Fruit fly (Drosophila melanogaster) whole organism, embryonic: ENCODE results near the gene CG10311.
A peak's percentile ranks its signal among the peaks of the same experiment; 100 is the strongest.

Experiments used
- Ada2b ChIP-seq: fragments of 200-800 bp; sonication (Bioruptor generic); IDR thresholded peaks from 2 replicates; pipeline ENCODE4 v1.3.6; 2022; ENCODE audit warnings: missing biosample characterization, missing genetic modification characterization
- CG11504 ChIP-seq: fragments of 200-800 bp; sonication (Bioruptor generic); optimal IDR thresholded peaks from 3 replicates; lab custom pipeline; 2019; ENCODE audit warnings: missing biosample characterization, mild to moderate bottlenecking, missing genetic modification characterization, moderate library complexity
- CG11696 ChIP-seq: fragments of 200-800 bp; sonication (Bioruptor generic); IDR thresholded peaks from 2 replicates; pipeline ENCODE4 v1.3.6; 2022; ENCODE audit warnings: missing biosample characterization, missing genetic modification characterization
- CG12391 ChIP-seq: fragments of 200-800 bp; sonication (Bioruptor generic); optimal IDR thresholded peaks from 3 replicates; lab custom pipeline; 2018; ENCODE audit warnings: missing biosample characterization, mild to moderate bottlenecking, missing genetic modification characterization, moderate library complexity
- CG13424 ChIP-seq: fragments of 200-800 bp; sonication (Bioruptor generic); optimal IDR thresholded peaks from 2 replicates; lab custom pipeline; 2019; ENCODE audit warnings: missing biosample characterization, mild to moderate bottlenecking, missing genetic modification characterization, moderate library complexity
- CG13775 ChIP-seq: fragments of 200-800 bp; sonication (Bioruptor generic); optimal IDR thresholded peaks from 3 replicates; lab custom pipeline; 2017; ENCODE audit warnings: missing biosample characterization, mild to moderate bottlenecking, missing genetic modification characterization
- CG15269 ChIP-seq: fragments of 200-800 bp; sonication (Bioruptor generic); optimal IDR thresholded peaks from 2 replicates; lab custom pipeline; 2018; ENCODE audit warnings: missing biosample characterization, mild to moderate bottlenecking, missing genetic modification characterization, moderate library complexity
- CG17802 ChIP-seq: fragments of 200-800 bp; sonication (Bioruptor generic); optimal IDR thresholded peaks from 2 replicates; lab custom pipeline; 2018; ENCODE audit warnings: missing biosample characterization, mild to moderate bottlenecking, missing genetic modification characterization, moderate library complexity
- CG2889 ChIP-seq: fragments of 200-800 bp; sonication (Bioruptor generic); IDR thresholded peaks from 3 replicates; pipeline ENCODE4 v1.3.6; 2022; ENCODE audit warnings: missing biosample characterization, missing genetic modification characterization
- CG32772 ChIP-seq: fragments of 200-800 bp; sonication (Bioruptor generic); IDR thresholded peaks from 2 replicates; pipeline ENCODE4 v1.3.6; 2022; ENCODE audit warnings: missing biosample characterization, missing genetic modification characterization
- CG3847 ChIP-seq: fragments of 200-800 bp; sonication (Bioruptor generic); IDR thresholded peaks from 2 replicates; pipeline ENCODE4 v1.3.6; 2022; ENCODE audit warnings: missing biosample characterization, missing genetic modification characterization
- CG4328 ChIP-seq: fragments of 200-800 bp; sonication (Bioruptor generic); optimal IDR thresholded peaks from 3 replicates; lab custom pipeline; 2017; ENCODE audit warnings: missing biosample characterization, missing genetic modification reagents, missing genetic modification characterization
- CG4707 ChIP-seq: fragments of 200-800 bp; sonication (Bioruptor generic); optimal IDR thresholded peaks from 2 replicates; lab custom pipeline; 2018; ENCODE audit warnings: missing biosample characterization, mild to moderate bottlenecking, missing genetic modification characterization, moderate library complexity
- CG6683 ChIP-seq: fragments of 200-800 bp; sonication (Bioruptor generic); optimal IDR thresholded peaks from 2 replicates; lab custom pipeline; 2017; ENCODE audit warnings: missing biosample characterization, mild to moderate bottlenecking, missing genetic modification characterization, missing genetic modification reagents
- CG7745 ChIP-seq: fragments of 200-800 bp; sonication (Bioruptor generic); optimal IDR thresholded peaks from 2 replicates; lab custom pipeline; 2018; ENCODE audit warnings: missing biosample characterization, mild to moderate bottlenecking, missing genetic modification characterization, moderate library complexity
- CG8290 ChIP-seq, 3 experiments: fragments of 200-800 bp; sonication (Bioruptor generic); optimal IDR thresholded peaks; 2 replicates each; lab custom pipeline; 2016 to 2019; ENCODE audit warnings: missing biosample characterization in 3 of 3, missing genetic modification characterization in 3 of 3, mild to moderate bottlenecking in 2 of 3, moderate library complexity in 1 of 3
- CTCF ChIP-seq: fragments of 200-800 bp; sonication (Bioruptor generic); optimal IDR thresholded peaks from 2 replicates; lab custom pipeline; 2017; ENCODE audit warnings: missing biosample characterization, mild to moderate bottlenecking, missing genetic modification characterization, moderate library complexity
- CoRest ChIP-seq: fragments of 200-800 bp; sonication (Bioruptor generic); optimal IDR thresholded peaks from 3 replicates; lab custom pipeline; 2018; ENCODE audit warnings: missing biosample characterization, mild to moderate bottlenecking, missing genetic modification characterization, moderate library complexity
- D19A ChIP-seq: fragments of 200-800 bp; optimal IDR thresholded peaks from 3 replicates; lab custom pipeline; 2019; ENCODE audit warnings: missing biosample characterization, mild to moderate bottlenecking, missing genetic modification characterization, moderate library complexity
- Dek ChIP-seq: fragments of 200-800 bp; sonication (Bioruptor generic); optimal IDR thresholded peaks from 3 replicates; lab custom pipeline; 2019; ENCODE audit warnings: missing biosample characterization, mild to moderate bottlenecking, missing genetic modification characterization, moderate library complexity
- Dfd ChIP-seq, 2 experiments: fragments of >200 bp; optimal IDR thresholded peaks; 2 replicates each; lab custom pipeline; 2017; ENCODE audit warnings: missing biosample characterization in 2 of 2, missing genetic modification characterization in 2 of 2
- Drgx ChIP-seq: fragments of 200-800 bp; sonication (Bioruptor generic); IDR thresholded peaks from 2 replicates; pipeline ENCODE4 v1.3.6; 2022; ENCODE audit warnings: missing biosample characterization, missing genetic modification characterization
- Ets65A ChIP-seq: fragments of 200-800 bp; sonication (Bioruptor generic); peaks from one replicate; lab custom pipeline; 2016; ENCODE audit warnings: missing biosample characterization, missing genetic modification characterization
- Meics ChIP-seq: fragments of 200-800 bp; sonication (Bioruptor generic); optimal IDR thresholded peaks from 2 replicates; lab custom pipeline; 2017; ENCODE audit warnings: missing biosample characterization, mild to moderate bottlenecking, missing genetic modification characterization
- Nf-YA ChIP-seq: fragments of 200-800 bp; sonication (Bioruptor generic); IDR thresholded peaks from 2 replicates; pipeline ENCODE4 v1.3.6; 2022; ENCODE audit warnings: missing biosample characterization, missing genetic modification characterization
- Nf-YB ChIP-seq: fragments of 200-800 bp; sonication (Bioruptor generic); optimal IDR thresholded peaks from 3 replicates; lab custom pipeline; 2019; ENCODE audit warnings: missing biosample characterization, mild to moderate bottlenecking, missing genetic modification characterization, moderate library complexity
- NfI ChIP-seq: fragments of 200-800 bp; sonication (Bioruptor generic); optimal IDR thresholded peaks from 3 replicates; lab custom pipeline; 2018; ENCODE audit warnings: missing biosample characterization, mild to moderate bottlenecking, missing genetic modification characterization, moderate library complexity
- Oli ChIP-seq: fragments of 200-800 bp; sonication (Bioruptor generic); optimal IDR thresholded peaks from 2 replicates; lab custom pipeline; 2018; ENCODE audit warnings: missing biosample characterization, mild to moderate bottlenecking, missing genetic modification characterization, moderate library complexity
- Taf1 ChIP-seq: fragments of 200-800 bp; sonication (Bioruptor generic); IDR thresholded peaks from 2 replicates; pipeline ENCODE4 v1.3.6; 2022; ENCODE audit warnings: missing biosample characterization, missing genetic modification characterization
- Xbp1 ChIP-seq: fragments of 200-800 bp; sonication (Bioruptor generic); optimal IDR thresholded peaks from 3 replicates; lab custom pipeline; 2016; ENCODE audit warnings: missing biosample characterization, mild to moderate bottlenecking, missing genetic modification characterization
- Xrp1 ChIP-seq: fragments of 200-800 bp; sonication (Bioruptor generic); IDR thresholded peaks from 2 replicates; pipeline ENCODE4 v1.3.6; 2022; ENCODE audit warnings: missing biosample characterization, missing genetic modification characterization
- ash1 ChIP-seq: fragments of 200-800 bp; sonication (Bioruptor generic); optimal IDR thresholded peaks from 2 replicates; lab custom pipeline; 2018; ENCODE audit warnings: missing biosample characterization, mild to moderate bottlenecking, missing genetic modification characterization
- bcd ChIP-seq: fragments of 200-800 bp; sonication (Bioruptor generic); optimal IDR thresholded peaks from 2 replicates; lab custom pipeline; 2017; ENCODE audit warnings: missing biosample characterization, mild to moderate bottlenecking, missing genetic modification characterization
- chinmo ChIP-seq: fragments of 200-800 bp; sonication (Bioruptor generic); IDR thresholded peaks from 4 replicates; pipeline ENCODE4 v1.3.6; 2022; ENCODE audit warnings: missing biosample characterization, missing genetic modification characterization; ENCODE audit not compliant: partially characterized antibody
- crol ChIP-seq: fragments of 200-800 bp; sonication (Bioruptor generic); IDR thresholded peaks from 2 replicates; pipeline ENCODE4 v1.3.6; 2022; ENCODE audit warnings: missing biosample characterization, missing genetic modification characterization
- cwo ChIP-seq: fragments of 200-800 bp; sonication (Bioruptor generic); optimal IDR thresholded peaks from 3 replicates; lab custom pipeline; 2017; ENCODE audit warnings: missing biosample characterization, missing genetic modification characterization, mild to moderate bottlenecking, moderate library complexity, missing genetic modification reagents
- danr ChIP-seq: fragments of 200-800 bp; sonication (Bioruptor generic); IDR thresholded peaks from 2 replicates; pipeline ENCODE4 v1.3.6; 2022; ENCODE audit warnings: missing biosample characterization, missing genetic modification characterization
- dysf ChIP-seq: fragments of 200-800 bp; sonication (Bioruptor generic); IDR thresholded peaks from 3 replicates; pipeline ENCODE4 v1.3.6; 2022; ENCODE audit warnings: missing biosample characterization, missing genetic modification characterization
- esg ChIP-seq: fragments of 200-800 bp; sonication (Bioruptor generic); conservative IDR thresholded peaks from 2 replicates; pipeline ENCODE4 v1.3.6; 2022; ENCODE audit warnings: missing biosample characterization, missing genetic modification characterization
- eyg ChIP-seq: fragments of 200-800 bp; sonication (Bioruptor generic); optimal IDR thresholded peaks from 3 replicates; lab custom pipeline; 2016; ENCODE audit warnings: missing biosample characterization, missing genetic modification characterization
- gcm2 ChIP-seq: fragments of 200-800 bp; sonication (Bioruptor generic); optimal IDR thresholded peaks from 2 replicates; lab custom pipeline; 2016; ENCODE audit warnings: missing biosample characterization, missing genetic modification characterization
- jumu ChIP-seq: fragments of 200-800 bp; sonication (Bioruptor generic); optimal IDR thresholded peaks from 3 replicates; lab custom pipeline; 2016; ENCODE audit warnings: missing biosample characterization, missing genetic modification characterization
- schlank ChIP-seq: fragments of 200-800 bp; sonication (Bioruptor generic); optimal IDR thresholded peaks from 2 replicates; lab custom pipeline; 2018; ENCODE audit warnings: missing biosample characterization, mild to moderate bottlenecking, missing genetic modification characterization
- sd ChIP-seq: fragments of 200-800 bp; sonication (Bioruptor generic); optimal IDR thresholded peaks from 3 replicates; lab custom pipeline; 2018; ENCODE audit warnings: missing biosample characterization, mild to moderate bottlenecking, missing genetic modification characterization, moderate library complexity
- sens ChIP-seq: fragments of 200-800 bp; sonication (Bioruptor generic); peaks from one replicate; lab custom pipeline; 2016; ENCODE audit warnings: missing biosample characterization, missing genetic modification characterization
- shn ChIP-seq: fragments of 200-800 bp; sonication (Bioruptor generic); optimal IDR thresholded peaks from 3 replicates; lab custom pipeline; 2016; ENCODE audit warnings: missing biosample characterization, missing genetic modification characterization
- sug ChIP-seq: fragments of 200-800 bp; optimal IDR thresholded peaks from 2 replicates; lab custom pipeline; 2019; ENCODE audit warnings: missing biosample characterization, mild to moderate bottlenecking, missing genetic modification characterization, moderate library complexity
- tgo ChIP-seq: fragments of 200-800 bp; sonication (Bioruptor generic); IDR thresholded peaks from 3 replicates; pipeline ENCODE4 v1.3.6; 2022; ENCODE audit warnings: missing biosample characterization, missing genetic modification characterization
- vvl ChIP-seq: fragments of 200-800 bp; sonication (Bioruptor generic); IDR thresholded peaks from 2 replicates; pipeline ENCODE4 v1.3.6; 2022; ENCODE audit warnings: missing biosample characterization, missing genetic modification characterization

Gene CG10311

DNA sequence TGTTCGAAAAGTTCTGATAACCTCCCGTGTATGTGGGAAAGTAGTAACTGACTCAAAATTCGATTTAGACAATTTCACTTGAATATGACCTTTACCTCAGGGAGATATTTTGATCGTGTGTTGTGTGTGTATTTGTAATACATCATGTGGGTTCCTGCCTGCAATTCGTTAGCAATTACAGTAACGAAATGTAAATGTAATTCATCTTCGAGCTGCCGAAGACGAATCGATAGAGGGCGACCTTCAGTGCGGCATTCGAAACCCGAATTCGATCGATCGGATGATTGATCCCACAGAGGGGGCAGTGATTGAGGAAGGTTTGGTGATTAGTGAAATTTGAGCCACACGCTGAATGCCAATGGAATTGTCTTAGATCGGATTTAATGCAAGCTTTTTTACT is 13.6 kb upstream of the CG10311 start, which contains the start of gene CG10317:
CG10317 (minus strand) TSS at position 101 of the 400 bp plus-strand sequence.
- TF ChIP-seq CG8290 (GFP tag; optimal IDR thresholded peaks at IDR 0.05; lab: Kevin White, UChicago) (no peak), CG8290 (tag; optimal IDR thresholded peaks at IDR 0.05; lab: Kevin White, UChicago) (no peak), ash1 (GFP tag; lab: Kevin White, UChicago) (no peak), Meics (GFP tag; lab: Kevin White, UChicago) (no peak), CG2889 (GFP tag; lab: Robert Waterston, UW) (no peak), gcm2 (GFP tag; lab: Kevin White, UChicago) (no peak), Dek (tag; lab: Kevin White, UChicago) (no peak), Nf-YA (GFP tag; lab: Robert Waterston, UW) (no peak), CG13775 (GFP tag; lab: Kevin White, UChicago) (no peak), schlank (tag; lab: Kevin White, UChicago) (no peak), Taf1 (no peak), sug (tag; lab: Kevin White, UChicago) (no peak), Xrp1 (GFP tag; lab: Robert Waterston, UW) (no peak), danr (GFP tag; lab: Robert Waterston, UW) (no peak), CG15269 (tag; lab: Kevin White, UChicago) (no peak), CTCF (GFP tag; lab: Kevin White, UChicago) (no peak), CG6683 (GFP tag; lab: Kevin White, UChicago) (no peak), crol (no peak), eyg (GFP tag; lab: Kevin White, UChicago) (no peak), sd (tag; lab: Kevin White, UChicago) (no peak)
- TF ChIP-seq, all 482 proteins: peak for 0

- TF ChIP-seq Nf-YB (GFP tag; lab: Kevin White, UChicago): no peak
- 0 out of 3 replicates have a peak, but pooled peaks have one; percentile 15 for TF ChIP-seq dysf (GFP tag; lab: Robert Waterston, UW)
- peak; percentile 57 for TF ChIP-seq CG11504 (tag; lab: Kevin White, UChicago)
- peak; percentile 42 for TF ChIP-seq NfI
- TF ChIP-seq Ada2b (GFP tag; lab: Robert Waterston, UW): 0 out of 2 replicates have a peak, but pooled peaks have one; percentile 23
- no peak for TF ChIP-seq jumu (GFP tag; lab: Kevin White, UChicago)
- TF ChIP-seq Xbp1 (GFP tag; lab: Kevin White, UChicago): peak; percentile 26
- TF ChIP-seq chinmo (GFP tag; lab: Robert Waterston, UW): 0 out of 4 replicates have a peak, but pooled peaks have one; percentile 15
- TF ChIP-seq CG32772 (GFP tag; lab: Robert Waterston, UW): 0 out of 2 replicates have a peak, but pooled peaks have one; percentile 32
- TF ChIP-seq CG13424 (tag; lab: Kevin White, UChicago): peak; percentile 42
- TF ChIP-seq Dfd (GFP tag; optimal IDR thresholded peaks at IDR 0.05; lab: Kevin White, UChicago): no peak
- 0 out of 3 replicates have a peak, but pooled peaks have one; percentile 23 for TF ChIP-seq tgo (GFP tag; lab: Robert Waterston, UW)
- TF ChIP-seq shn (GFP tag; lab: Kevin White, UChicago): peak; percentile 9
- no peak for TF ChIP-seq D19A (tag; lab: Kevin White, UChicago)
- no peak for TF ChIP-seq CG4328 (GFP tag; lab: Kevin White, UChicago)
- 0 out of 2 replicates have a peak, but pooled peaks have one; percentile 34 for TF ChIP-seq CG11696 (GFP tag; lab: Robert Waterston, UW)
- TF ChIP-seq Ets65A: peak; percentile 27
- 0 out of 2 replicates have a peak, but pooled peaks have one; percentile 14 for TF ChIP-seq esg
- TF ChIP-seq sens (GFP tag; lab: Kevin White, UChicago): peak; percentile 49
- no peak for TF ChIP-seq CG7745
- TF ChIP-seq bcd: peak; percentile 8
- TF ChIP-seq Xrp1 (GFP tag; lab: Robert Waterston, UW): peak; percentile 16; the same call in 1 of the 2 replicates
- TF ChIP-seq Oli (tag; lab: Kevin White, UChicago): peak; percentile 43
- TF ChIP-seq vvl (GFP tag; lab: Robert Waterston, UW): peak; percentile 8; the same call in 1 of the 2 replicates
- peak; percentile 7 for TF ChIP-seq CG12391
- peak; percentile 25 for TF ChIP-seq CG4707 (GFP tag; lab: Kevin White, UChicago)
- TF ChIP-seq cwo (GFP tag; lab: Kevin White, UChicago): no peak
- no peak for TF ChIP-seq CG17802 (tag; lab: Kevin White, UChicago)
- TF ChIP-seq CoRest: peak; percentile 11
- peak; percentile 30; the same call in 1 of the 2 replicates for TF ChIP-seq CG3847
- peak; percentile 10 for TF ChIP-seq Meics (GFP tag; lab: Kevin White, UChicago)
- peak; percentile 76 for TF ChIP-seq Drgx (GFP tag; lab: Robert Waterston, UW)
Measured at dm6 chr3R:16368288-16368687, 11.5 kb upstream of the CG10311 start, which contains the start of gene js. js (minus strand) TSS chr3R:16368306.
